Worm (Caenorhabditis elegans) whole organism, L4 larva: Measurements from ENCODE around the gene ric-4.

Experiments
- D1046.2 ChIP-seq: fragments of 200-800 bp; sonication (Bioruptor generic); IDR thresholded peaks from 2 replicates; pipeline ENCODE4 v1.3.6; 2022; ENCODE audit warnings: missing genetic modification characterization, missing compliant biosample characterization
- F10B5.3 ChIP-seq: sonication (generic microtip); optimal IDR thresholded peaks from 2 replicates; lab custom pipeline; 2016; ENCODE audit warnings: mild to moderate bottlenecking, missing genetic modification characterization, missing compliant biosample characterization
- F26F4.8 ChIP-seq: fragments of 200-800 bp; sonication (Bioruptor generic); conservative IDR thresholded peaks from 2 replicates; pipeline ENCODE4 v1.3.6; 2022; ENCODE audit warnings: missing genetic modification characterization, missing compliant biosample characterization
- F37D6.2 ChIP-seq: sonication (generic microtip); optimal IDR thresholded peaks from 2 replicates; lab custom pipeline; 2016; ENCODE audit warnings: mild to moderate bottlenecking, missing genetic modification characterization, missing compliant biosample characterization
- T26A8.4 ChIP-seq: fragments of 200-800 bp; sonication (Bioruptor generic); IDR thresholded peaks from 2 replicates; pipeline ENCODE4 v1.3.6; 2022; ENCODE audit warnings: missing genetic modification characterization, missing compliant biosample characterization
- Y105C5A.15 ChIP-seq: fragments of 200-800 bp; sonication (Bioruptor generic); IDR thresholded peaks from 2 replicates; pipeline ENCODE4 v1.3.6; 2022; ENCODE audit warnings: missing genetic modification characterization, missing compliant biosample characterization
- ZK337.2 ChIP-seq: fragments of 200-800 bp; sonication (Bioruptor generic); IDR thresholded peaks from 2 replicates; pipeline ENCODE4 v1.3.6; 2022; ENCODE audit warnings: missing genetic modification reagents, missing genetic modification characterization, missing compliant biosample characterization
- aha-1 ChIP-seq: fragments of 150-350 bp; peaks from one replicate; lab custom pipeline; 2014; ENCODE audit warnings: missing biosample characterization, missing genetic modification characterization
- aly-2 ChIP-seq: sonication (generic microtip); optimal IDR thresholded peaks from 2 replicates; lab custom pipeline; 2018; ENCODE audit warnings: missing biosample characterization, missing genetic modification characterization
- ama-1 ChIP-seq: fragments of 150-350 bp; optimal IDR thresholded peaks from 2 replicates; lab custom pipeline; 2014; ENCODE audit warnings: inconsistent platforms, mixed read lengths
- arid-1 ChIP-seq: fragments of 200-800 bp; sonication (Bioruptor generic); conservative IDR thresholded peaks from 2 replicates; pipeline ENCODE4 v1.3.6; 2022; ENCODE audit warnings: missing genetic modification reagents, missing genetic modification characterization, missing compliant biosample characterization
- ceh-44 ChIP-seq: fragments of 200-800 bp; sonication (Bioruptor generic); IDR thresholded peaks from 2 replicates; pipeline ENCODE4 v1.3.6; 2022; ENCODE audit warnings: missing genetic modification reagents, missing genetic modification characterization, missing compliant biosample characterization
- ces-1 ChIP-seq: fragments of 150-350 bp; sonication (generic microtip); optimal IDR thresholded peaks from 4 replicates; lab custom pipeline; 2014; ENCODE audit warnings: missing biosample characterization, missing genetic modification reagents, missing genetic modification characterization
- dmd-8 ChIP-seq: fragments of 200-800 bp; sonication (Bioruptor generic); IDR thresholded peaks from 2 replicates; pipeline ENCODE4 v1.3.6; 2022; ENCODE audit warnings: missing genetic modification characterization, missing compliant biosample characterization
- dpl-1 ChIP-seq: fragments of 150-350 bp; optimal IDR thresholded peaks from 2 replicates; lab custom pipeline; 2014; ENCODE audit warnings: missing biosample characterization, missing genetic modification reagents, missing genetic modification characterization
- egl-43 ChIP-seq: fragments of 200-800 bp; sonication (Bioruptor generic); IDR thresholded peaks from 2 replicates; pipeline ENCODE4 v1.3.6; 2022; ENCODE audit warnings: missing genetic modification reagents, missing genetic modification characterization, missing compliant biosample characterization
- gei-8 ChIP-seq: fragments of 200-800 bp; sonication (Bioruptor generic); optimal IDR thresholded peaks from 2 replicates; lab custom pipeline; 2018; ENCODE audit warnings: mild to moderate bottlenecking, missing genetic modification characterization, missing compliant biosample characterization
- hlh-30 ChIP-seq: sonication (generic microtip); optimal IDR thresholded peaks from 2 replicates; lab custom pipeline; 2017; ENCODE audit warnings: antibody characterized with exemption, mild to moderate bottlenecking, missing genetic modification characterization, missing compliant biosample characterization; ENCODE audit not compliant: insufficient read depth
- lin-1 ChIP-seq: fragments of 200-800 bp; sonication (Bioruptor generic); IDR thresholded peaks from 2 replicates; pipeline ENCODE4 v1.3.6; 2022; ENCODE audit warnings: missing genetic modification reagents, missing genetic modification characterization, missing compliant biosample characterization
- lin-15B ChIP-seq: fragments of 150-350 bp; sonication (generic microtip); optimal IDR thresholded peaks from 3 replicates; lab custom pipeline; 2014; ENCODE audit warnings: missing biosample characterization, missing genetic modification characterization
- mep-1 ChIP-seq: fragments of 150-350 bp; sonication (generic microtip); optimal IDR thresholded peaks from 3 replicates; lab custom pipeline; 2014; ENCODE audit warnings: missing biosample characterization, missing genetic modification characterization
- nhr-10 ChIP-seq: fragments of 150-350 bp; optimal IDR thresholded peaks from 2 replicates; lab custom pipeline; 2014; ENCODE audit warnings: missing biosample characterization, missing genetic modification characterization
- nhr-102 ChIP-seq: sonication (generic microtip); optimal IDR thresholded peaks from 2 replicates; lab custom pipeline; 2016; ENCODE audit warnings: mild to moderate bottlenecking, missing genetic modification characterization, moderate library complexity, missing compliant biosample characterization
- nhr-6 ChIP-seq: fragments of 150-350 bp; optimal IDR thresholded peaks from 2 replicates; lab custom pipeline; 2014; ENCODE audit warnings: missing biosample characterization, missing genetic modification characterization
- pha-4 ChIP-seq, 2 experiments: fragments of 150-350 bp in 1 of 2; fragments of 200-800 bp in 1 of 2; sonication (Bioruptor generic) in 1 of 2; IDR thresholded peaks in 1 of 2; optimal IDR thresholded peaks in 1 of 2; 2 replicates each; pipeline versions ENCODE4 v1.3.6 to Lab custom; 2014 to 2022; ENCODE audit warnings: missing genetic modification characterization in 2 of 2, missing genetic modification reagents in 2 of 2, missing biosample characterization in 1 of 2, missing compliant biosample characterization in 1 of 2
- pqm-1 ChIP-seq: sonication (generic microtip); optimal IDR thresholded peaks from 2 replicates; lab custom pipeline; 2017; ENCODE audit warnings: missing biosample characterization, missing genetic modification characterization
- sdz-12 ChIP-seq: fragments of 200-800 bp; sonication (Bioruptor generic); optimal IDR thresholded peaks from 2 replicates; lab custom pipeline; 2018; ENCODE audit warnings: mild to moderate bottlenecking, missing genetic modification characterization, missing compliant biosample characterization
- snpc-1.2 ChIP-seq: fragments of 200-800 bp; sonication (Bioruptor generic); IDR thresholded peaks from 2 replicates; pipeline ENCODE4 v1.3.6; 2022; ENCODE audit warnings: missing genetic modification reagents, missing genetic modification characterization, missing compliant biosample characterization
- unc-130 ChIP-seq: sonication (generic microtip); optimal IDR thresholded peaks from 2 replicates; lab custom pipeline; 2016; ENCODE audit warnings: missing genetic modification reagents, missing genetic modification characterization, missing compliant biosample characterization
- unc-39 ChIP-seq: sonication (generic microtip); optimal IDR thresholded peaks from 2 replicates; lab custom pipeline; 2017; ENCODE audit warnings: missing biosample characterization, missing genetic modification characterization
- unc-62 ChIP-seq, 3 experiments: fragments of 150-350 bp in 1 of 3; sonication (generic microtip); optimal IDR thresholded peaks in 2 of 3; peaks in 1 of 3; 1 replicate in 1 of 3; 2 replicates in 2 of 3; lab custom pipeline; 2014 to 2017; ENCODE audit warnings: missing biosample characterization in 3 of 3, missing genetic modification characterization in 3 of 3, missing genetic modification reagents in 3 of 3, missing genotype in 1 of 3
- zfp-3 ChIP-seq: fragments of 200-800 bp; sonication (Bioruptor generic); conservative IDR thresholded peaks from 2 replicates; pipeline ENCODE4 v1.3.6; 2022; ENCODE audit warnings: missing genetic modification reagents, missing genetic modification characterization, missing compliant biosample characterization
- zip-11 ChIP-seq: fragments of 200-800 bp; sonication (Bioruptor generic); IDR thresholded peaks from 2 replicates; pipeline ENCODE4 v1.3.6; 2022; ENCODE audit warnings: missing genetic modification characterization, missing compliant biosample characterization
- zip-2 ChIP-seq: fragments of 150-350 bp; optimal IDR thresholded peaks from 2 replicates; lab custom pipeline; 2014; ENCODE audit warnings: missing biosample characterization, missing genetic modification characterization
- ztf-11 ChIP-seq: fragments of 150-350 bp; optimal IDR thresholded peaks from 2 replicates; lab custom pipeline; 2014; ENCODE audit warnings: missing biosample characterization, missing genetic modification characterization

ric-4 gene

ce11 chrV:10270214-10270613 is at the start of gene ric-4:
Gene ric-4, minus strand, starts transcription at chrV:10270314.
- TF ChIP-seq zip-2 (no peak), F10B5.3 (tag; lab: Kevin White, UChicago) (no peak), F26F4.8 (GFP tag; lab: Robert Waterston, UW) (no peak), pqm-1 (tag; lab: Kevin White, UChicago) (no peak)

DNA sequence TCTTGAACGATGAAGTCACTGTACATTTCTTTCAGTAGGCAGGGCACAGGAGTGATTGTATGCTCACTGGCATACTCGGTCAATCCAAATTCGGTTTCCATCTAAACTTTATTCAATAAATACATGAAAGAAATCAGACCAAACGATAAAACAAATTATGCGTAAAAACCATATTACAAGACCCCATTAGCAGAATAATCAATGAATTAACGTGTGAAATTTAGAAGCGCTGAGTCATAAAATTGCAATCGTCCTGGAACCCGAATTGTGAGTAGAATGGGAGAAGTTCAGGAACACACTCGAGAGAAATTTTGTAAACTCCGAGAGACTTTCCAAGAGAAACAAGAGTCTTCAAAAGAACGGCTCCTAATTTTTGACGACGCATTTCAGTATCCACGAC is 49.3 kb upstream of the ric-4 start, which contains the start of gene B0024.11:
TSS of gene B0024.11 (minus strand) at position 101 of the 400 bp plus-strand sequence.
- TF ChIP-seq zfp-3 (GFP tag; lab: Robert Waterston, UW), result no peak
- TF ChIP-seq sdz-12 (GFP tag; lab: Kevin White, UChicago), result no peak
- TF ChIP-seq dmd-8, result no peak
- no peak for TF ChIP-seq hlh-30
- no peak for TF ChIP-seq ZK337.2 (GFP tag; lab: Robert Waterston, UW)
- TF ChIP-seq nhr-10 (tag; lab: Kevin White, UChicago), result no peak
- TF ChIP-seq arid-1 (GFP tag; lab: Robert Waterston, UW), result no peak
- TF ChIP-seq aly-2 (tag; lab: Kevin White, UChicago), result no peak
- TF ChIP-seq dpl-1 (GFP tag; lab: Kevin White, UChicago), result no peak

ce11 chrV:10317294-10317693 is 47.2 kb upstream of the ric-4 start, which contains the start of gene asps-1:
Gene asps-1, minus strand, starts transcription at chrV:10317394.
- TF ChIP-seq dpl-1 (GFP tag; lab: Kevin White, UChicago) (no peak), aha-1 (peak; percentile 67), gei-8 (GFP tag; lab: Kevin White, UChicago) (no peak), unc-130 (GFP tag; lab: Kevin White, UChicago) (no peak), mep-1 (no peak), ztf-11 (tag; lab: Kevin White, UChicago) (no peak)

DNA sequence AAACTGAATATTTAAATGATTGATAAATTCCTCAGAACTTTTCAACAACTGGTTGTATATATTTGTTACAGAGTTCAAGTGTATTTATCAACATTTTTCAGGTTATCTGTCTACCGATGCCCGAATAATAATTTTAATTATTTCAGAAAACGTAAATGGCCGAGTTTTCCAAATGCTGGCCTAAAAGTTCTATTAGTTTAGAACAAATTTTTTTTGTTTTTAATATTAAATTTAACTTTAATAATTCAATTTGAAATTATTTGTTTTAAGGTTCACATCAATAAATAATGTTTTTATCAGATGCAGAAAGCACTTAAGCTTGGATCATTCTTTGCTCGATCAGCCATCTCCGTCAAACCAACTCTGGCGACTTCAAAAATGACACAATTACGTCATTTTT is 44.3 kb upstream of the ric-4 start, which contains the start of gene trx-2:
TSS of gene trx-2 (plus strand) at position 301 of the 400 bp plus-strand sequence.
- no peak for TF ChIP-seq snpc-1.2
- no peak for TF ChIP-seq F37D6.2
- TF ChIP-seq Y105C5A.15 (GFP tag; lab: Robert Waterston, UW), result no peak
- TF ChIP-seq egl-43 (GFP tag; lab: Robert Waterston, UW), result no peak
- TF ChIP-seq D1046.2, result no peak
- no peak for TF ChIP-seq nhr-6
- no peak for TF ChIP-seq ces-1 (GFP tag; lab: Kevin White, UChicago)
- no peak for TF ChIP-seq lin-1
- TF ChIP-seq unc-39 (tag; lab: Kevin White, UChicago), result no peak
- no peak for TF ChIP-seq T26A8.4 (GFP tag; lab: Robert Waterston, UW)
- TF ChIP-seq ztf-11 (tag; lab: Kevin White, UChicago), result no peak
- TF ChIP-seq ceh-44, result no peak
- no peak for TF ChIP-seq ama-1 (lab: Kevin White, UChicago)
- TF ChIP-seq zip-11 (GFP tag; lab: Robert Waterston, UW), result no peak
- no peak for TF ChIP-seq dpl-1 (GFP tag; lab: Kevin White, UChicago)
- no peak for TF ChIP-seq nhr-102
- TF ChIP-seq pha-4 (GFP tag; IDR thresholded peaks at IDR 0.05; lab: Robert Waterston, UW), result no peak
- TF ChIP-seq pha-4 (tag; optimal IDR thresholded peaks at IDR 0.05; lab: Kevin White, UChicago), result no peak
- TF ChIP-seq, all 104 proteins: peak for 0

DNA sequence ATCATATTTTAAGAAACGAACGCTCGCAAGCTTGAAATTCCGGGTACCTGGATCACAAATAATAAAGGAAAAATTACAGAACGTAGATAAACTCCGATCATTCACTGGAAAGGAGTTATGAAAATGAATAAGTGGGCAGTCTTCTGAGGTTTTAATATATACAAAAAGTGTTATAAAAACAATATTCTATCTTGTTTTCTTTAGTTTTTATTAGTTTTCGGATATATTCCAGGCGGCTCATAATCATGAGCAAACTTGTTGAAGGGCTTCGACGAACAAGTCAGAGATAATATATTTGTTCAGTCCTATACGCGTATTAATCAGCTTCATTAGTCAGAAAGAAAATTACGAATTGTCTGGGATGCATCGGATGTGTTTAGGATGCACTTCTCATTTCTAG is 43.8 kb upstream of the ric-4 start, which contains the start of gene gcy-6:
TSS of gene gcy-6 (minus strand) at position 101 of the 400 bp plus-strand sequence.
- TF ChIP-seq aha-1 (peak; percentile 85), unc-62 (GFP tag; optimal IDR thresholded peaks at IDR 0.05 in 1 of 2; lab: Kevin White, UChicago) (peak in 1 of 2 experiments; percentile 15), unc-62 (tag; optimal IDR thresholded peaks at IDR 0.05; lab: Kevin White, UChicago) (no peak), lin-15B (tag; lab: Kevin White, UChicago) (no peak)
